Worm (Caenorhabditis elegans): ENCODE data around the gene hoe-1.

hoe-1 gene

DNA sequence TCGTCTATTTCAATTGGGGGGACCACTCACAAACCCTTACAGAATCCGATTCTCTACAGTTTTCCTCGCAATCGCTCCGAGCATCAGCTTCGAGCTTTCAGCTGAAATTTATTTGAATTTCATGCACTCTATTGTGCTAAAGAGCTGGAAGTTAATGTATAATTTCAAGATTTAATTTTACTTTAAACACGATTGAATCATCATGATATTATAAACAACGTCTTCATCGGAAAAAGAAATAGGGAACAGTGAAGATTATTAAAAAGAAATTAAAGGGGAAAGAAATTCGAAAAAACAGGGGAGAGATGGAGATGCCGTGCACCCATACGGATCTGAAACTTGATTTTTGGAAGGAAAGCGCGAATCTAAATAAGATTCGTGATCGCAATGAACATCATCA lies at the start of gene hoe-1:
hoe-1 (minus strand) TSS at position 101 of the 400 bp plus-strand sequence.
- no peak for TF ChIP-seq ceh-18 (tag; optimal IDR thresholded peaks at IDR 0.05)
- no peak for TF ChIP-seq ztf-16 (tag; optimal IDR thresholded peaks at IDR 0.05)
- TF ChIP-seq fkh-10 (GFP tag; optimal IDR thresholded peaks at IDR 0.05) = no peak
- TF ChIP-seq K02D7.2 (tag; optimal IDR thresholded peaks at IDR 0.05) = no peak
- TF ChIP-seq elt-2 (tag; optimal IDR thresholded peaks at IDR 0.05) = no peak
- no peak for TF ChIP-seq pha-2 (tag; optimal IDR thresholded peaks at IDR 0.05)
- no peak for TF ChIP-seq ama-1 (optimal IDR thresholded peaks at IDR 0.05)
- TF ChIP-seq C38D4.7 (GFP tag; optimal IDR thresholded peaks at IDR 0.05) = no peak
- no peak for TF ChIP-seq ceh-34 (tag; optimal IDR thresholded peaks at IDR 0.05)

DNA sequence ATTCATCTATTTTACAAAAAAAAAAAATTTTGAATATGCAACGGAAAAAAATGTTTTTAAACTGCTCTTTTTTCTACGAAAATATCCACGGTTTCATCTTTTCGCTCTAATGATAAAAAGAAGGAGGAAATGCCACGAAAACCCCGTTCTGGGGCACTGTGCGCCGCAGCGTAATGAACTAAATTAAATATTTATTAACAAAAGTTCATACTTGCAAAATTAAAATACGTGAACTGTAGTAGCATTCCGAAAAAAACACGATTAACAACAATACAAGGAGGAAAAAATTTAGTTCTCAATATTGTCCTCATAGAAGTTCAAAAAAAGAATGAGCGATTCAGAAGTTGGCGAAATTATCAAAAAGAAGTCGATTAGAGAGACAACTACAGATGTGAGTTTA lies 45.4 kb upstream of the hoe-1 start, which contains the start of gene R11E3.1:
R11E3.1 (plus strand) TSS at position 301 of the 400 bp plus-strand sequence.
- no peak for TF ChIP-seq eyg-1 (tag; optimal IDR thresholded peaks at IDR 0.05)

DNA sequence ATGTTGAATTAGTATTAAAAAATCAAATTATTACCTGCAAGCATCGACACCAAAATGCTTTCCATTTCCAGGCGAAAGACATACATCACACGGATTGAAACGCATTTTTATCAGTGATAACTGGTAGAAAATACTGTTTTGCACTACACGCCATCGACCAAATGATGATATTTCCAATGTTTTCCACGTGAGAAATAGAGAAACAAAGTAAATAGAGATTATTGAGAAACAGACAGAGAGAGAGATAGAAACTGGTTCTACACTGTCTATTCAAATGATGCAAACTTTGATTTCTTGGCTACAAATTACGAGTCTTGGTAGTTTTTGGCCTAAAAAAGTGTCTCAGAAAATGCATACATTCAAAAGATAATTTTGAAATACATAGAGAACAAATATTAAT lies 44.3 kb upstream of the hoe-1 start, which contains the start of gene nhr-104:
nhr-104 (minus strand) TSS at position 361 of the 400 bp plus-strand sequence.
- peak; percentile 29 for TF ChIP-seq elt-2 (tag; optimal IDR thresholded peaks at IDR 0.05)
- no peak for TF ChIP-seq nfya-1 (tag; optimal IDR thresholded peaks at IDR 0.05)

DNA sequence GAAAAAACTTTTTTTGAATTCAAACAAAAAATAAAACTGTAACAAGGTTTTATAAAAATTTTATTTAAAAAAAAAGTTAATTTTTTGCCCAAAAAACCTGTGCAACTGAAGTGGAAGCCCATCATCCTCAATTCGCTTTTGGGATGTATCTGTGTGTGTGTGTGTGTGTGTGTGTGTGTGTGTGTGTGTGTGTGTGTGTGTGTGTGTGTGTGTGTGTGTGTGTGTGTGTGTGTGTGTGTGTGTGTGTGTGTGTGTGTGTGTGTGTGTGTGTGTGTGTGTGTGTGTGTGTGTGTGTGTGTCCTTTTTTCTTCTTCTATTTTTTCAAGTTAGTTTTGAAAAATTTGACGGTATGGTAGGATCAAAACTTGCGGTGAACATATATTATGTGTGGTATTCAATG lies 40.6 kb upstream of the hoe-1 start:
- peak; percentile 19 for TF ChIP-seq gmeb-2 (tag; optimal IDR thresholded peaks at IDR 0.05)

DNA sequence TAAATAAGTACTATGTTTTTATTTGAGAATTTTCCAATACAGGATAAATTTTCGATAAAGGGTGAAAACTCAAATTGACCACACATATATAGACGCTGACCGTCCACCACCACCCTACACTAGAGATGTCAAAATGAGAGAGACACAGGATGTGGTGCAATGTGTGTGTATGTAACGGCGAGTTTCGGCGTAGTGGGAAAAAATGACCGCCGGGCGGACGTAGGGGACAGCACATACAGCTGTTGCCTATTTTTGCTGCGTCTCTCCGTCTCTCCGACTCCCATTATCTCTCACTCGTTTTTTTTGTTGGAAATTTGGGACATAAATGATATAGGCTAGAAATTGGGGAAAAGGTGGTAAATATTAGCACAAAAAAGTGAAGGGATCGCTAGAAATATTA lies 37.1 kb upstream of the hoe-1 start:
- no peak for TF ChIP-seq F13H6.1 (tag; optimal IDR thresholded peaks at IDR 0.05)
- peak; percentile 15 for TF ChIP-seq madf-2 (tag; optimal IDR thresholded peaks at IDR 0.05)
- TF ChIP-seq dmd-4 (tag; optimal IDR thresholded peaks at IDR 0.05; ENCODE audit: borderline replicate concordance) = no peak
- TF ChIP-seq ceh-9 (tag; optimal IDR thresholded peaks at IDR 0.05) = no peak
- TF ChIP-seq elt-2 (tag; optimal IDR thresholded peaks at IDR 0.05) = peak; percentile 23
- no peak for TF ChIP-seq rnt-1 (tag; optimal IDR thresholded peaks at IDR 0.05)
- no peak for TF ChIP-seq hlh-15 (tag; optimal IDR thresholded peaks at IDR 0.05)
- TF ChIP-seq nfya-1 (tag; optimal IDR thresholded peaks at IDR 0.05) = peak; percentile 4
- TF ChIP-seq ceh-18 (tag; optimal IDR thresholded peaks at IDR 0.05) = peak; percentile 3
- TF ChIP-seq ceh-24 (tag; optimal IDR thresholded peaks at IDR 0.05) = no peak
- TF ChIP-seq pax-1 (tag; optimal IDR thresholded peaks at IDR 0.05) = no peak

DNA sequence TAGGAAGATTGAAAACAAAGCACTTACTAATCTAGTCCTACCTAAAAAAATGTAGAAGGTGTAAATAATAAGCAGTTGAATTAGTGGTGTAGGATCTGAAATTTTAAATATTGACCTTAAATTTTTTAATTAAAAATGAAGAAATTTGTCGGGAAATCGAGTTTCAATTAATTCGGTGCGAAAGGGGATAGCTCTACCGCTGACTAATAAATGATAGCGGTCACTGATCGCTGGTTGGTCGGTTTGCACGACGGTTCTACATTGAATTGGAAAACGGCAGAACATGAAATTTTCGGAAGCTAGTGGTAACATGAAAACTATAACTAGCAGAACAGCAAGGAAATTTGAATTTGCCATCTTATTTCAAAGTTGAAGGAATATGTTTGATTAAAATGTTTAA lies 36.1 kb upstream of the hoe-1 start, which contains the start of gene set-15:
set-15 (minus strand) TSS at position 101 of the 400 bp plus-strand sequence.
- no peak for TF ChIP-seq Y22D7AL.16 (tag; optimal IDR thresholded peaks at IDR 0.05)
- no peak for TF ChIP-seq syd-9 (tag; optimal IDR thresholded peaks at IDR 0.05)
- TF ChIP-seq ceh-14 (tag; optimal IDR thresholded peaks at IDR 0.05) = no peak
- TF ChIP-seq ets-4 (tag; optimal IDR thresholded peaks at IDR 0.05) = no peak
- TF ChIP-seq unc-42 (tag; optimal IDR thresholded peaks at IDR 0.05) = no peak
- no peak for TF ChIP-seq eyg-1 (tag; optimal IDR thresholded peaks at IDR 0.05)
- TF ChIP-seq ama-1 (optimal IDR thresholded peaks at IDR 0.05) = no peak
- TF ChIP-seq ref-2 (tag; optimal IDR thresholded peaks at IDR 0.05) = no peak
- no peak for TF ChIP-seq fkh-6 (tag; optimal IDR thresholded peaks at IDR 0.05)
- TF ChIP-seq ceh-24 (tag; optimal IDR thresholded peaks at IDR 0.05) = no peak
- no peak for TF ChIP-seq unc-55 (GFP tag; optimal IDR thresholded peaks at IDR 0.05)
- TF ChIP-seq che-1 (tag; optimal IDR thresholded peaks at IDR 0.05) = no peak
- no peak for TF ChIP-seq lim-6 (tag; optimal IDR thresholded peaks at IDR 0.05)
- no peak for TF ChIP-seq pros-1 (tag; optimal IDR thresholded peaks at IDR 0.05)
- TF ChIP-seq F13H6.1 (tag; optimal IDR thresholded peaks at IDR 0.05) = no peak
- no peak for TF ChIP-seq nhr-232 (tag; optimal IDR thresholded peaks at IDR 0.05)

DNA sequence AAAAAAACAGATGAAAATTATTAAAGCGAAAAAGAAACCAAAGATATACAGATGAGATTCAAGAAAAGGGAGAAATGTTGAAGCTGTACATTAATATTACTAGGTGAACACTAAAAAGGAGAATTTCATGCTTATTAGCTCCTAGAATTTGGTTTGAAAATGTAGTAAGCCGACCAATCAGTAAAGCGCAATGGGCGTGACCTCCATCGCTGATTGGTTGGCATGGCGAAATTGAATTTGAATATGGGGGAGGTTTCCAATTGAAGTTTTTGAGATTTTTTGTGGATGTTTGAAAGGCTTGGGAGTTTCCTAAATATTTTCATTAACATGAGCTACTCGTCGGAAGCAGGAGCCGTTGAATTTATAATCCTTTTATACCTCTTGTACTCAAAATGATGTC lies 32.4 kb upstream of the hoe-1 start:
- TF ChIP-seq gmeb-2 (tag; optimal IDR thresholded peaks at IDR 0.05) (no peak), nfya-1 (tag; optimal IDR thresholded peaks at IDR 0.05) (peak; percentile 96), T23F11.4 (GFP tag; optimal IDR thresholded peaks at IDR 0.05) (no peak), C38D4.7 (GFP tag; optimal IDR thresholded peaks at IDR 0.05) (no peak)
